Worm (Caenorhabditis elegans) whole organism, L3 larva: ENCODE data around the gene exos-4.2.

Experiments
- R02D3.7 ChIP-seq: fragments of 150-350 bp; optimal IDR thresholded peaks from 2 replicates; lab custom pipeline; 2014; ENCODE audit warnings: missing biosample characterization, missing genetic modification characterization
- daf-12 ChIP-seq: fragments of 150-350 bp; optimal IDR thresholded peaks from 2 replicates; lab custom pipeline; 2014; ENCODE audit warnings: missing biosample characterization, missing genetic modification reagents, missing genetic modification characterization
- egl-27 ChIP-seq: sonication (generic microtip); optimal IDR thresholded peaks from 4 replicates; lab custom pipeline; 2017; ENCODE audit warnings: missing biosample characterization, missing genetic modification reagents, missing genetic modification characterization
- eor-1 ChIP-seq, 2 experiments: fragments of 150-350 bp; optimal IDR thresholded peaks; 2 replicates each; lab custom pipeline; 2014 to 2018; ENCODE audit warnings: missing biosample characterization in 2 of 2, missing genetic modification characterization in 2 of 2
- nhr-11 ChIP-seq: fragments of 150-350 bp; optimal IDR thresholded peaks from 2 replicates; lab custom pipeline; 2014; ENCODE audit warnings: missing biosample characterization, missing genetic modification characterization
- nhr-25 ChIP-seq: sonication (generic microtip); optimal IDR thresholded peaks from 2 replicates; lab custom pipeline; 2017; ENCODE audit warnings: missing biosample characterization, missing genetic modification characterization
- nhr-77 ChIP-seq: fragments of 150-350 bp; optimal IDR thresholded peaks from 2 replicates; lab custom pipeline; 2014; ENCODE audit warnings: missing biosample characterization, missing genetic modification characterization
- pqm-1 ChIP-seq: fragments of 150-350 bp; optimal IDR thresholded peaks from 2 replicates; lab custom pipeline; 2017; ENCODE audit warnings: missing biosample characterization, missing genetic modification characterization, inconsistent platforms
- ztf-11 ChIP-seq: fragments of 150-350 bp; optimal IDR thresholded peaks from 2 replicates; lab custom pipeline; 2014; ENCODE audit warnings: missing biosample characterization, missing genetic modification characterization

DNA sequence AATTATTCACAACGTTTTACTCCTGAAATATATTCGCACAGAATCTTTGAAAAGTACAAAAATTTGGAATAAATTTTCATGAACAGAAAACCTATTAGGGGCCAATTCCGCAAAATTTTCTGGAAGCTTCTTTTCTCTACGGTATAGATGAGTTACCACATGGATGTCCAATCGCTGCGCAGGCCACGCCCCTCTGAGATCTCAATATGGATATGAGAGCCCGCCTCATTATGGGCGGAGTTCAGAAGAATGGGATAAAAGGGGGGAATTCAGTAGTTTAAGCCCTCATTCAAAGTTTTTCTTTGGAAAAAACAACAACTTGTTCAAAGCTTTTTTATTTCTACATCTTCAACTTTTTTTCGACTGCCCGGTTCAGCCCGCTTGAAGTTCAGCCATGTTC, 48.5 kb upstream of the exos-4.2 start, which contains the start of gene daf-7:
- TF ChIP-seq nhr-77 (tag; lab: Kevin White, UChicago), result no peak
- no peak for TF ChIP-seq ztf-11 (tag; lab: Kevin White, UChicago)
- TF ChIP-seq nhr-25 (tag; lab: Kevin White, UChicago), result no peak
- no peak for TF ChIP-seq pqm-1
- TF ChIP-seq eor-1 (tag; optimal IDR thresholded peaks at IDR 0.05; lab: Kevin White, UChicago), result no peak
- TF ChIP-seq nhr-11 (tag; lab: Kevin White, UChicago), result no peak
- TF ChIP-seq egl-27 (tag; lab: Kevin White, UChicago), result no peak
- TF ChIP-seq daf-12 (tag; lab: Kevin White, UChicago), result no peak
- no peak for TF ChIP-seq R02D3.7 (tag; lab: Kevin White, UChicago)
